Worm (Caenorhabditis elegans): ENCODE measurements around the gene C27D8.3.

- no peak for TF ChIP-seq tbx-7 (tag; optimal IDR thresholded peaks at IDR 0.05)
- TF ChIP-seq ama-1 (optimal IDR thresholded peaks at IDR 0.05) = no peak
- no peak for TF ChIP-seq unc-55 (GFP tag; optimal IDR thresholded peaks at IDR 0.05)
- no peak for TF ChIP-seq nfya-1 (tag; optimal IDR thresholded peaks at IDR 0.05)
- no peak for TF ChIP-seq ttx-3 (tag; optimal IDR thresholded peaks at IDR 0.05)
- no peak for TF ChIP-seq unc-3 (GFP tag; conservative IDR thresholded peaks at IDR 0.05)
- no peak for TF ChIP-seq unc-3 (tag; optimal IDR thresholded peaks at IDR 0.05)
- no peak for TF ChIP-seq dmd-4 (tag; optimal IDR thresholded peaks at IDR 0.05; ENCODE audit: borderline replicate concordance)
These were observed 6.0 kb upstream of the C27D8.3 start, which contains the start of gene C27D8.1 for ce11 chrIV:12717531-12717930.
